Fruit fly (Drosophila melanogaster) whole organism, pupa: ENCODE data around the gene CG33307.

Source experiments
- CG10348 ChIP-seq: fragments of 200-800 bp; sonication (Bioruptor generic); IDR thresholded peaks from 2 replicates; pipeline ENCODE4 v1.3.6; 2022; ENCODE audit warnings: missing biosample characterization, missing genetic modification characterization
- CG12605 ChIP-seq: fragments of 200-800 bp; sonication (Bioruptor generic); IDR thresholded peaks from 2 replicates; pipeline ENCODE4 v1.3.6; 2022; ENCODE audit warnings: missing biosample characterization, missing genetic modification characterization
- CG13204 ChIP-seq: fragments of 200-800 bp; sonication (Bioruptor generic); optimal IDR thresholded peaks from 2 replicates; lab custom pipeline; 2018; ENCODE audit warnings: missing biosample characterization, mild to moderate bottlenecking, missing genetic modification characterization, moderate library complexity
- CG14655 ChIP-seq: fragments of 200-800 bp; sonication (Bioruptor generic); optimal IDR thresholded peaks from 3 replicates; lab custom pipeline; 2017; ENCODE audit warnings: mild to moderate bottlenecking, missing biosample characterization, missing genetic modification reagents, missing genetic modification characterization
- CG15710 ChIP-seq: fragments of 200-800 bp; sonication (Bioruptor generic); optimal IDR thresholded peaks from 2 replicates; lab custom pipeline; 2018; ENCODE audit warnings: missing biosample characterization, mild to moderate bottlenecking, missing genetic modification characterization, moderate library complexity
- CG17806 ChIP-seq: fragments of 200-800 bp; sonication (Bioruptor generic); optimal IDR thresholded peaks from 2 replicates; lab custom pipeline; 2018; ENCODE audit warnings: missing biosample characterization, mild to moderate bottlenecking, missing genetic modification characterization, moderate library complexity
- CG32121 ChIP-seq: fragments of 200-800 bp; sonication (Bioruptor generic); IDR thresholded peaks from 2 replicates; pipeline ENCODE4 v1.3.6; 2022; ENCODE audit warnings: missing biosample characterization, missing genetic modification characterization
- CG34367 ChIP-seq: fragments of 200-800 bp; sonication (Bioruptor generic); optimal IDR thresholded peaks from 2 replicates; lab custom pipeline; 2018; ENCODE audit warnings: missing biosample characterization, mild to moderate bottlenecking, missing genetic modification characterization
- CG4496 ChIP-seq: fragments of 200-800 bp; sonication (Bioruptor generic); IDR thresholded peaks from 3 replicates; pipeline ENCODE4 v1.3.6; 2022; ENCODE audit warnings: missing biosample characterization, missing genetic modification characterization
- CG8159 ChIP-seq: fragments of 200-800 bp; sonication (Bioruptor generic); optimal IDR thresholded peaks from 3 replicates; lab custom pipeline; 2018; ENCODE audit warnings: missing biosample characterization, mild to moderate bottlenecking, missing genetic modification characterization, moderate library complexity
- CG8301 ChIP-seq: fragments of 200-800 bp; sonication (Bioruptor generic); optimal IDR thresholded peaks from 2 replicates; lab custom pipeline; 2018; ENCODE audit warnings: missing biosample characterization, mild to moderate bottlenecking, missing genetic modification characterization
- CG9948 ChIP-seq: fragments of 200-800 bp; sonication (Bioruptor generic); optimal IDR thresholded peaks from 2 replicates; lab custom pipeline; 2018; ENCODE audit warnings: missing biosample characterization, mild to moderate bottlenecking, missing genetic modification characterization, moderate library complexity
- D1 ChIP-seq: fragments of 200-800 bp; sonication (Bioruptor generic); optimal IDR thresholded peaks from 2 replicates; lab custom pipeline; 2018; ENCODE audit warnings: missing biosample characterization, mild to moderate bottlenecking, missing genetic modification characterization, moderate library complexity
- EcR ChIP-seq: fragments of 200-800 bp; sonication (Bioruptor generic); optimal IDR thresholded peaks from 3 replicates; lab custom pipeline; 2019; ENCODE audit warnings: missing biosample characterization, missing genetic modification characterization, mild to moderate bottlenecking, moderate library complexity, missing genetic modification reagents
- Ets98B ChIP-seq: fragments of 200-800 bp; sonication (Bioruptor generic); IDR thresholded peaks from 2 replicates; pipeline ENCODE4 v1.3.6; 2022; ENCODE audit warnings: missing biosample characterization, missing genetic modification characterization
- Pif1A ChIP-seq: fragments of 200-800 bp; sonication (Bioruptor generic); optimal IDR thresholded peaks from 3 replicates; lab custom pipeline; 2016; ENCODE audit warnings: missing biosample characterization, missing genetic modification characterization
- Pif1B ChIP-seq: fragments of 200-800 bp; sonication (Bioruptor generic); optimal IDR thresholded peaks from 3 replicates; lab custom pipeline; 2016; ENCODE audit warnings: missing biosample characterization, missing genetic modification characterization
- Snoo ChIP-seq: fragments of 200-800 bp; sonication (Bioruptor generic); optimal IDR thresholded peaks from 3 replicates; lab custom pipeline; 2017; ENCODE audit warnings: missing biosample characterization, mild to moderate bottlenecking, missing genetic modification characterization, inconsistent platforms
- fd96Ca ChIP-seq: fragments of 200-800 bp; sonication (Bioruptor generic); IDR thresholded peaks from 3 replicates; pipeline ENCODE4 v1.3.6; 2022; ENCODE audit warnings: missing biosample characterization, missing genetic modification characterization
- gl ChIP-seq: fragments of 200-800 bp; sonication (Bioruptor generic); optimal IDR thresholded peaks from 2 replicates; lab custom pipeline; 2018; ENCODE audit warnings: missing biosample characterization, mild to moderate bottlenecking, missing genetic modification characterization
- rn ChIP-seq: fragments of 200-800 bp; sonication (Bioruptor generic); IDR thresholded peaks from 2 replicates; pipeline ENCODE4 v1.3.6; 2022; ENCODE audit warnings: missing biosample characterization, missing genetic modification characterization

Gene CG33307

DNA sequence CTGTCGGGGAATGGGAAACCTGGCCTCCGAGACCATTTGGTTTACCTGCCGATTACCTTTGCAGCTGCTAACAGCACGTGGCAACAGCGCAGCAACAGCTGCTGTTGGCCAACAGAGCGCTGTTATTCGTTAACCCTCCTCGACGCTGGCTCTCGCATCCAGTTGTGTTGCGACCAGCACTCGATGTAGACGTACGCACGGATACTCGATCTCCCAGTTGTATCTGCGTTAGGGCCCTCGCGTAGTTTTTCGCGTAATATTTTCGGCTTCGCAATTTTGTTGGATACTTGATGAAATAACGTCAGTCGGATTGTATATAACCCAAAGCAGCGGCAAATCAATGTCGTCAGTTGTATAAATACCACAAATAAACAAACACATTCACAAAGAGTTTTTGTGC, 37.5 kb upstream of the CG33307 start:
- peak; percentile 0 for TF ChIP-seq Snoo
- TF ChIP-seq CG13204 (GFP tag; lab: Kevin White, UChicago) = no peak
- TF ChIP-seq fd96Ca (GFP tag; lab: Robert Waterston, UW) = peak; percentile 13; the same call in 1 of the 3 replicates
- peak; percentile 15 for TF ChIP-seq D1 (tag; lab: Kevin White, UChicago)
- peak; percentile 72 for TF ChIP-seq CG4496 (GFP tag; lab: Robert Waterston, UW)
- peak; percentile 52 for TF ChIP-seq Ets98B (GFP tag; lab: Robert Waterston, UW)
- TF ChIP-seq CG8159 (tag; lab: Kevin White, UChicago) = no peak
- TF ChIP-seq EcR (GFP tag; lab: Kevin White, UChicago) = peak; percentile 25

DNA sequence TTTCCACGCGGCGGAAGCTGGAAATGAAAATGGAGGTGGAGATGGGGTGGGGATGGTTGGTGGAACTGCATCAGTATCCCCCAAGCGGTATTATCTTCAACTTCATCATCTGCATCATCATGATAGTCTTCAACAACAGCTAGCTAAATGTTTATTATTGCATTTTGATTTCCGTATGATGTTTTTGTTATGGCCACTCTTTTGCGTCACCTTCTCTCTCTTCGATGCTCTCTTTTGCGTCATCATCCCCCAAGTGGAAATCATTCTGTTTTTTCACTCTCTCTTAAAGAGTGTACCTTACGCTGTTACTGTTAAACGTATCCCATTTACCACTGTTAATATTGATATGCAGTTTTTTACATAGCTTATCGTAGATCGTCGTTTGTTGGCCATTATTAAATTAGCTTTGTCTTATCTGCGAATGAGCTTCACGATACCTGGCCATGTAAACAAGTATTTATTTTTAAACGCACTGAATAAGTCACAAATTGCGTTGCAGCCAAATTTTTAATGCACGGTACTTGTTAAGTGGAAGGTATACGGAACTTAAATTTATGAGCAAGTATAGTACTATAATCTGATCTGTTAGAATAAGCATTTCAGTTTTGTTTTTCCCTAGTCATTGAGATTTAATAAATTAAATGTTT, 36.7 kb upstream of the CG33307 start:
- no peak for TF ChIP-seq Snoo
- TF ChIP-seq CG4496 (GFP tag; lab: Robert Waterston, UW) = no peak
- TF ChIP-seq CG17806 (tag; lab: Kevin White, UChicago) = no peak
- no peak for TF ChIP-seq D1 (tag; lab: Kevin White, UChicago)
- no peak for TF ChIP-seq CG15710 (tag; lab: Kevin White, UChicago)
- no peak for TF ChIP-seq CG8301 (tag; lab: Kevin White, UChicago)
- TF ChIP-seq, all 21 proteins: peak for 0

DNA sequence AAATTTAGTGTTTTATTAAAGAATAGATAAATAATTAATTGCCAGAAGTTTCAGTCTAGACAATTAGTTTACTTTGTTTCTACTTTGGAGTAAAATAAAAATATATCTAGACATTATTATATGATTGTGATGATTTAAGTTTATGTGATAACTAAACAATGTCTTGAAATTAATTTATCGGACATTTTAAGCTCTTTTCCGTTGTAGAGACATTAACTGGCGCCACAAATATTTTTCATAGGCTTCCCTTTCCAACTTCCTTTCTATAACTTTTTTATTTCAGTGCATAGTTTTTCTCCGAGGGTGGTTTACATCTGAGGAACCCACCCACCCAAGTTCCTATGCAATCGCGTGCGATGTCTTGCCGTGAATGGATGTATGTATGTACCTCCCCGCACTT, 35.4 kb upstream of the CG33307 start:
- TF ChIP-seq CG15710 (tag; lab: Kevin White, UChicago) = no peak
- TF ChIP-seq CG13204 (GFP tag; lab: Kevin White, UChicago) = no peak
- TF ChIP-seq fd96Ca (GFP tag; lab: Robert Waterston, UW) = no peak
- TF ChIP-seq CG9948 = no peak
- TF ChIP-seq CG4496 (GFP tag; lab: Robert Waterston, UW) = no peak
- TF ChIP-seq CG17806 (tag; lab: Kevin White, UChicago) = no peak
- no peak for TF ChIP-seq Snoo
- TF ChIP-seq CG12605 = no peak
- TF ChIP-seq CG34367 (tag; lab: Kevin White, UChicago) = no peak
- TF ChIP-seq rn (GFP tag; lab: Robert Waterston, UW) = no peak
- TF ChIP-seq CG8301 (tag; lab: Kevin White, UChicago) = no peak
- no peak for TF ChIP-seq CG14655 (GFP tag; lab: Kevin White, UChicago)
- no peak for TF ChIP-seq CG10348
- TF ChIP-seq Ets98B (GFP tag; lab: Robert Waterston, UW) = no peak

DNA sequence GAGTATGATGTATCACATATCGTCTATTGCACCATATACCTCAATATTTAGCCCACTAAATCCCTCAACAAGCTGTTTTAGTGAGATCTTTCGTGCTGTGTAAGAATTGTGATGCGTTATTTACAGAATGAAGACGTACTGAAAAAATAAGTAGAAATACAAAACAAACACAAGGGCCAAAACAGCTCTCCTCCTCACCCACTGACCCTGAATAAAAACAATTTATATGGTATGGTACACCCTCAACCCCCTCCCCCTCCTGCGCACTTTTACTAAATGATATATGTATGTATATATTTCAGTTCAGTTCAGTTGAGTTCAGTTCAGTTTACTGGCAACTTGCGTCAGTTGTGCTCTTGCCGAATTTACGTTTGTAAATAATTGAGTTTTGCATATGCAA, 31.8 kb upstream of the CG33307 start:
- TF ChIP-seq CG8159 (tag; lab: Kevin White, UChicago) = no peak
- TF ChIP-seq fd96Ca (GFP tag; lab: Robert Waterston, UW) = no peak
- TF ChIP-seq gl = no peak
- no peak for TF ChIP-seq Ets98B (GFP tag; lab: Robert Waterston, UW)
- no peak for TF ChIP-seq CG12605
- TF ChIP-seq, all 21 proteins: peak for 0

DNA sequence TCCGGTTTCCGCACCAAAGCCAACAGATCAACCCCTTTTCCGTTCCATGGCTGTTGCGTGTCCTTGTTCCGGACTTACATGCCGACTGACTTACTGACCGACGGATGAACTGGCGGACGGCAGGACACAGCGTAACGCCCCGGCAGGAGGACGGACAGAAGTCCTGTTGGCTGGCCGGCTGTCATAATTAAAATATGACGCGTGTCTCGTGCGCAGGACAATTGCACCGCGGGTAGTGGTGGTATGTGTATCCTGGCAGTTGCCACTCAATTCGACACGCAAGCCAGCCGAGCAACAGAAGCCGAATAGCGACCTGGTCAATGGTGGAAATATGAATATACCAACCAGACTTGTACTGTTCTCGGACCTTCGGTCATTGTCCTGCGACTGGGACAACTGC, 28.1 kb upstream of the CG33307 start:
- no peak for TF ChIP-seq EcR (GFP tag; lab: Kevin White, UChicago)
- TF ChIP-seq CG9948 = no peak
- TF ChIP-seq CG8159 (tag; lab: Kevin White, UChicago) = no peak
- no peak for TF ChIP-seq Snoo
- no peak for TF ChIP-seq CG32121 (GFP tag; lab: Robert Waterston, UW)
- no peak for TF ChIP-seq CG12605
- no peak for TF ChIP-seq CG4496 (GFP tag; lab: Robert Waterston, UW)
- no peak for TF ChIP-seq D1 (tag; lab: Kevin White, UChicago)
- TF ChIP-seq Pif1A = no peak
- no peak for TF ChIP-seq CG10348
- no peak for TF ChIP-seq CG14655 (GFP tag; lab: Kevin White, UChicago)
- TF ChIP-seq fd96Ca (GFP tag; lab: Robert Waterston, UW) = no peak
- TF ChIP-seq gl = no peak

DNA sequence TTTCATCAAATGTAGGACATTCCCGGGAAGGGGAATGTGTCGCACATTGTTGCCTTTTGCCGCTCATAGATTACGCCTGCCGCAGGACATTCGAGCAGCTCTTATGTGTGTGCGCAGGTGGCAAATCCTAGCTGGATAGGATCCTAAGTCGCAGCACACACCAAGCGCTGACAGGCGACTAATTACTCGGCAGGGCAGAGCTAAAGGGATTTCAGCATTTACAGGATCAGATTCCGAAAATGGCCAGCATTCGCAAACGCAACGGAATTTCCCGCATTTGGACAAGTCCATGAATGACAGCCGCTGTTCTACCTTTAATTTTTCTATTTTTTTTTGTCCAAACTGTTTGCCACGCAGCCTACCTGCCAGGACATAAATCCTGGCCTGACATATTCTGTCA, 26.3 kb upstream of the CG33307 start:
- TF ChIP-seq D1 (tag; lab: Kevin White, UChicago) (no peak), CG14655 (GFP tag; lab: Kevin White, UChicago) (no peak), Pif1B (GFP tag; lab: Kevin White, UChicago) (no peak), rn (GFP tag; lab: Robert Waterston, UW) (no peak), fd96Ca (GFP tag; lab: Robert Waterston, UW) (no peak), gl (no peak), CG8301 (tag; lab: Kevin White, UChicago) (no peak), CG4496 (GFP tag; lab: Robert Waterston, UW) (no peak), CG8159 (tag; lab: Kevin White, UChicago) (no peak), CG13204 (GFP tag; lab: Kevin White, UChicago) (no peak)

DNA sequence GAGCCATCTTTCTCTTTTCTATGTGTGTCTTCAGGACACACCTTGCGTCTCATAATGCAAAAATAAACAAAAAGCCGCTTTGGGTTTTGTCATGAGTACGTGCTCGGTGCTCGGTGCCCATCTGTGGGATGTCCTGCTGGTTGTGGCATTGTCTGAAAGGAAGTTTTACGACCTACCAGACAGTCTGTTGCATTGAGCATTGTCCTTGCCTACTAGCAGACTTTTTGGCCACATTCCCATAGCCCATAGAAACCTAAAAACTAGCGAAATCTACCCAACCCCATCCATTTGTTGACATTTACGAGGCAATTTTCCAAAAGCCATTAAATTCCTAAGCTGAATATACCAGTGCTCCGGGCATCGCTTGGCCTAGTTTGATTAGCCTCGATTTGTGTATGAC, 9.8 kb upstream of the CG33307 start:
- TF ChIP-seq EcR (GFP tag; lab: Kevin White, UChicago) = no peak
- no peak for TF ChIP-seq CG12605
- TF ChIP-seq CG17806 (tag; lab: Kevin White, UChicago) = no peak
- no peak for TF ChIP-seq CG15710 (tag; lab: Kevin White, UChicago)
- TF ChIP-seq Pif1B (GFP tag; lab: Kevin White, UChicago) = no peak
- no peak for TF ChIP-seq gl
- TF ChIP-seq CG9948 = no peak
- no peak for TF ChIP-seq rn (GFP tag; lab: Robert Waterston, UW)
- TF ChIP-seq fd96Ca (GFP tag; lab: Robert Waterston, UW) = no peak
- no peak for TF ChIP-seq CG14655 (GFP tag; lab: Kevin White, UChicago)
- TF ChIP-seq, all 21 proteins: peak for 0
